Worm (Caenorhabditis elegans) whole organism, mixed stage, embryonic: ENCODE data around the gene gtf-2H1.

Source experiments
- bed-3 ChIP-seq: fragments of 200-800 bp; sonication (Bioruptor generic); optimal IDR thresholded peaks from 3 replicates; lab custom pipeline; 2018; ENCODE audit warnings: mild to moderate bottlenecking, missing genetic modification characterization, moderate library complexity, missing compliant biosample characterization
- blmp-1 ChIP-seq: fragments of 150-350 bp; optimal IDR thresholded peaks from 2 replicates; lab custom pipeline; 2014; ENCODE audit warnings: missing biosample characterization, missing genetic modification characterization
- ceh-39 ChIP-seq: fragments of 150-350 bp; optimal IDR thresholded peaks from 2 replicates; lab custom pipeline; 2014; ENCODE audit warnings: missing biosample characterization, missing genetic modification characterization
- ceh-43 ChIP-seq: fragments of 200-800 bp; sonication (Bioruptor generic); optimal IDR thresholded peaks from 2 replicates; lab custom pipeline; 2018; ENCODE audit warnings: mild to moderate bottlenecking, missing genetic modification characterization, moderate library complexity, missing compliant biosample characterization
- ceh-83 ChIP-seq: fragments of 200-800 bp; sonication (Bioruptor generic); optimal IDR thresholded peaks from 2 replicates; lab custom pipeline; 2018; ENCODE audit warnings: mild to moderate bottlenecking, missing genetic modification characterization, missing compliant biosample characterization
- ces-1 ChIP-seq: fragments of 150-350 bp; optimal IDR thresholded peaks from 2 replicates; lab custom pipeline; 2014; ENCODE audit warnings: missing biosample characterization, missing genetic modification reagents, missing genetic modification characterization
- cnd-1 ChIP-seq: fragments of 200-800 bp; sonication (Bioruptor generic); optimal IDR thresholded peaks from 2 replicates; lab custom pipeline; 2018; ENCODE audit warnings: mild to moderate bottlenecking, missing genetic modification characterization, missing compliant biosample characterization
- elt-1 ChIP-seq: sonication (generic microtip); optimal IDR thresholded peaks from 2 replicates; lab custom pipeline; 2017; ENCODE audit warnings: missing genetic modification characterization, mild to moderate bottlenecking, missing compliant biosample characterization, antibody characterized with exemption, moderate library complexity, borderline replicate concordance; ENCODE audit not compliant: insufficient read depth
- elt-3 ChIP-seq: fragments of 150-350 bp; optimal IDR thresholded peaks from 2 replicates; lab custom pipeline; 2014; ENCODE audit warnings: missing biosample characterization, missing genetic modification characterization
- ham-2 ChIP-seq: fragments of 200-800 bp; sonication (Bioruptor generic); optimal IDR thresholded peaks from 2 replicates; lab custom pipeline; 2018; ENCODE audit warnings: mild to moderate bottlenecking, missing genetic modification characterization, missing compliant biosample characterization
- lin-13 ChIP-seq: fragments of 150-350 bp; optimal IDR thresholded peaks from 2 replicates; lab custom pipeline; 2014; ENCODE audit warnings: missing biosample characterization, missing genetic modification characterization
- lin-32 ChIP-seq: fragments of 200-800 bp; sonication (Bioruptor generic); optimal IDR thresholded peaks from 2 replicates; lab custom pipeline; 2018; ENCODE audit warnings: mild to moderate bottlenecking, missing genetic modification characterization, missing compliant biosample characterization
- lsy-2 ChIP-seq: fragments of 150-350 bp; optimal IDR thresholded peaks from 2 replicates; lab custom pipeline; 2014; ENCODE audit warnings: missing biosample characterization, missing genetic modification characterization
- mab-5 ChIP-seq: fragments of 150-350 bp; optimal IDR thresholded peaks from 2 replicates; lab custom pipeline; 2014; ENCODE audit warnings: missing biosample characterization, missing genetic modification characterization
- mep-1 ChIP-seq: fragments of 150-350 bp; optimal IDR thresholded peaks from 2 replicates; lab custom pipeline; 2017; ENCODE audit warnings: missing biosample characterization, missing genetic modification reagents, missing genetic modification characterization, inconsistent platforms
- mls-2 ChIP-seq: sonication (generic microtip); optimal IDR thresholded peaks from 2 replicates; lab custom pipeline; 2016; ENCODE audit warnings: mild to moderate bottlenecking, missing genetic modification characterization, moderate library complexity, missing compliant biosample characterization
- nhr-12 ChIP-seq: fragments of 150-350 bp; optimal IDR thresholded peaks from 2 replicates; lab custom pipeline; 2014; ENCODE audit warnings: missing biosample characterization, missing genetic modification characterization
- nhr-2 ChIP-seq: fragments of 150-350 bp; optimal IDR thresholded peaks from 2 replicates; lab custom pipeline; 2014; ENCODE audit warnings: missing biosample characterization, missing genetic modification characterization
- nhr-237 ChIP-seq: fragments of 150-350 bp; optimal IDR thresholded peaks from 2 replicates; lab custom pipeline; 2014; ENCODE audit warnings: missing biosample characterization, missing genetic modification characterization
- nhr-28 ChIP-seq: fragments of 150-350 bp; optimal IDR thresholded peaks from 2 replicates; lab custom pipeline; 2014; ENCODE audit warnings: missing biosample characterization, missing genetic modification characterization
- nhr-76 ChIP-seq: sonication (generic microtip); optimal IDR thresholded peaks from 2 replicates; lab custom pipeline; 2017; ENCODE audit warnings: missing biosample characterization, missing genetic modification characterization
- pha-4 ChIP-seq: fragments of 150-350 bp; optimal IDR thresholded peaks from 2 replicates; lab custom pipeline; 2018; ENCODE audit warnings: missing biosample characterization, missing genetic modification reagents, missing genetic modification characterization
- sem-2 ChIP-seq: fragments of 200-800 bp; sonication (Bioruptor generic); optimal IDR thresholded peaks from 2 replicates; lab custom pipeline; 2018; ENCODE audit warnings: mild to moderate bottlenecking, missing genetic modification characterization, missing compliant biosample characterization
- snpc-4 ChIP-seq: fragments of 150-350 bp; optimal IDR thresholded peaks from 2 replicates; lab custom pipeline; 2014; ENCODE audit warnings: missing biosample characterization, missing genetic modification characterization
- sptf-1 ChIP-seq: sonication (generic microtip); optimal IDR thresholded peaks from 2 replicates; lab custom pipeline; 2017; ENCODE audit warnings: mild to moderate bottlenecking, missing genetic modification characterization, moderate library complexity, missing compliant biosample characterization
- tbx-8 ChIP-seq: fragments of 200-800 bp; sonication (Bioruptor generic); optimal IDR thresholded peaks from 2 replicates; lab custom pipeline; 2018; ENCODE audit warnings: mild to moderate bottlenecking, missing genetic modification characterization, moderate library complexity, missing compliant biosample characterization
- unc-120 ChIP-seq: sonication (generic microtip); optimal IDR thresholded peaks from 2 replicates; lab custom pipeline; 2017; ENCODE audit warnings: missing genetic modification characterization, missing compliant biosample characterization; ENCODE audit not compliant: poor library complexity, severe bottlenecking
- unc-62 ChIP-seq: fragments of 150-350 bp; optimal IDR thresholded peaks from 2 replicates; lab custom pipeline; 2014; ENCODE audit warnings: missing biosample characterization, missing genetic modification reagents, missing genetic modification characterization
- zip-8 ChIP-seq: fragments of 150-350 bp; optimal IDR thresholded peaks from 2 replicates; lab custom pipeline; 2014; ENCODE audit warnings: missing biosample characterization, missing genetic modification characterization

Gene gtf-2H1

ce11 chrIV:218252-218651, 13.3 kb downstream of the gtf-2H1 start, which contains the start of gene prdx-6:
prdx-6 (plus strand) TSS chrIV:218552.
- no peak for TF ChIP-seq mep-1
- no peak for TF ChIP-seq lin-32 (GFP tag; lab: Kevin White, UChicago)
- TF ChIP-seq lin-13 (tag; lab: Kevin White, UChicago) = no peak
- TF ChIP-seq nhr-76 (tag; lab: Kevin White, UChicago) = no peak
- TF ChIP-seq, all 35 proteins: peak for 0

- TF ChIP-seq elt-1 (tag; lab: Kevin White, UChicago) (no peak), elt-3 (tag; lab: Kevin White, UChicago) (peak; percentile 64), tbx-8 (GFP tag; lab: Kevin White, UChicago) (no peak), ces-1 (GFP tag; lab: Kevin White, UChicago) (peak; percentile 28), pha-4 (tag; lab: Kevin White, UChicago) (peak; percentile 9), unc-120 (tag; lab: Kevin White, UChicago) (peak; percentile 81)
These were observed 21.0 kb downstream of the gtf-2H1 start for ce11 chrIV:210591-210990.

- TF ChIP-seq lsy-2 (tag; lab: Kevin White, UChicago) (no peak), ceh-43 (GFP tag; lab: Kevin White, UChicago) (no peak), elt-3 (tag; lab: Kevin White, UChicago) (no peak), elt-1 (tag; lab: Kevin White, UChicago) (no peak), lin-32 (GFP tag; lab: Kevin White, UChicago) (no peak), ces-1 (GFP tag; lab: Kevin White, UChicago) (no peak), mls-2 (tag; lab: Kevin White, UChicago) (no peak), zip-8 (tag; lab: Kevin White, UChicago) (no peak), ceh-83 (GFP tag; lab: Kevin White, UChicago) (no peak), ceh-39 (tag; lab: Kevin White, UChicago) (no peak), ham-2 (GFP tag; lab: Kevin White, UChicago) (no peak), nhr-2 (tag; lab: Kevin White, UChicago) (no peak), bed-3 (no peak), nhr-12 (tag; lab: Kevin White, UChicago) (no peak), snpc-4 (tag; lab: Kevin White, UChicago) (no peak), mep-1 (no peak), nhr-237 (tag; lab: Kevin White, UChicago) (no peak), tbx-8 (GFP tag; lab: Kevin White, UChicago) (no peak), sem-2 (no peak)
- TF ChIP-seq, all 35 proteins: peak for 0
These were observed 23.7 kb downstream of the gtf-2H1 start, which contains the start of gene Y38C1AA.1 for ce11 chrIV:207885-208284. Y38C1AA.1 (plus strand) TSS chrIV:208185.

ce11 chrIV:204998-205397, 26.6 kb downstream of the gtf-2H1 start, which contains the start of gene coa-1:
coa-1 (plus strand) TSS chrIV:205298.
- no peak for TF ChIP-seq zip-8 (tag; lab: Kevin White, UChicago)
- TF ChIP-seq, all 35 proteins: peak for 0

- TF ChIP-seq sptf-1 (no peak), zip-8 (tag; lab: Kevin White, UChicago) (peak; percentile 98)
These were observed 28.5 kb downstream of the gtf-2H1 start, which contains the start of gene gfrp-1 for ce11 chrIV:202921-203652. gfrp-1 (plus strand) TSS chrIV:203602.

- TF ChIP-seq mls-2 (tag; lab: Kevin White, UChicago) (no peak), mep-1 (no peak), ceh-83 (GFP tag; lab: Kevin White, UChicago) (no peak), unc-120 (tag; lab: Kevin White, UChicago) (no peak), blmp-1 (no peak), ceh-43 (GFP tag; lab: Kevin White, UChicago) (no peak), unc-62 (no peak), ceh-39 (tag; lab: Kevin White, UChicago) (no peak), nhr-237 (tag; lab: Kevin White, UChicago) (no peak), cnd-1 (no peak), nhr-28 (tag; lab: Kevin White, UChicago) (no peak), snpc-4 (tag; lab: Kevin White, UChicago) (no peak), nhr-12 (tag; lab: Kevin White, UChicago) (no peak), mab-5 (tag; lab: Kevin White, UChicago) (no peak), nhr-2 (tag; lab: Kevin White, UChicago) (no peak), bed-3 (no peak), lin-32 (GFP tag; lab: Kevin White, UChicago) (no peak), elt-1 (tag; lab: Kevin White, UChicago) (no peak), elt-3 (tag; lab: Kevin White, UChicago) (no peak)
These were observed 37.1 kb downstream of the gtf-2H1 start, which contains the start of gene csn-3 for ce11 chrIV:194442-194841. csn-3 (plus strand) TSS chrIV:194742.
